Worm (Caenorhabditis elegans) whole organism, early embryonic: Measurements from ENCODE around the gene T28A11.17.

ENCODE experiments used
- F13C5.2 ChIP-seq: sonication (generic microtip); optimal IDR thresholded peaks from 2 replicates; lab custom pipeline; 2017; ENCODE audit warnings: mild to moderate bottlenecking, missing genetic modification characterization, inconsistent platforms, missing compliant biosample characterization
- aly-1 ChIP-seq: sonication (generic microtip); optimal IDR thresholded peaks from 2 replicates; lab custom pipeline; 2016; ENCODE audit warnings: missing genetic modification characterization, missing compliant biosample characterization
- ama-1 ChIP-seq: fragments of 150-350 bp; optimal IDR thresholded peaks from 2 replicates; lab custom pipeline; 2014
- flt-1 ChIP-seq: fragments of 200-800 bp; sonication (Bioruptor generic); IDR thresholded peaks from 2 replicates; pipeline ENCODE4 v1.3.6; 2022; ENCODE audit warnings: missing genetic modification characterization, missing compliant biosample characterization
- hmg-4 ChIP-seq: fragments of 200-800 bp; sonication (Bioruptor generic); optimal IDR thresholded peaks from 2 replicates; lab custom pipeline; 2018; ENCODE audit warnings: mild to moderate bottlenecking, missing genetic modification characterization, missing compliant biosample characterization
- pes-1 ChIP-seq: fragments of 200-800 bp; sonication (Bioruptor generic); IDR thresholded peaks from 2 replicates; pipeline ENCODE4 v1.3.6; 2022; ENCODE audit warnings: missing genetic modification reagents, missing genetic modification characterization, missing compliant biosample characterization
- scrt-1 ChIP-seq: fragments of 200-800 bp; sonication (Bioruptor generic); IDR thresholded peaks from 2 replicates; pipeline ENCODE4 v1.3.6; 2022; ENCODE audit warnings: missing genetic modification characterization, missing compliant biosample characterization
- tbx-37 ChIP-seq: fragments of 200-800 bp; sonication (Bioruptor generic); conservative IDR thresholded peaks from 2 replicates; pipeline ENCODE4 v1.3.6; 2022; ENCODE audit warnings: missing genetic modification reagents, missing genetic modification characterization, missing compliant biosample characterization
- tra-4 ChIP-seq: sonication (generic microtip); optimal IDR thresholded peaks from 2 replicates; lab custom pipeline; 2017; ENCODE audit warnings: missing genetic modification characterization, missing compliant biosample characterization

DNA sequence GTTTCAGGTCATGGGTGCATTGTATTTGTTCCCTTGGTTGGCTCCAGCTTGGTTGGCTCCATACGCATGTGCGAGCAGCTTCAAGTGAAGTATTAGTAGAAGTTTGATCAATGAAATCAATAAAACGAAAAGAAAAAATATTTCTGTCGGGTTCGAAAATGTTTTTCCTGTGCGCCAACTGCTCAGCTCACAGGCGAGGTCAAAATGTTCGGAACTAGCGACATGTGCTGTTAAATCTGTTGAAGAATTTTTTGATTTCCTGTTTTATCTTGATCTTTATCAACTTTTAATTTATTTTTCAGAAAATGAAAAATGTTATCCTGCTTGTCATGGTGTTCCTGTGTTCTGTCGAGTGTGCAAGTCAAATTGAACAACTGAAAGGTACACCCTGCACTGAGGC, 15.4 kb upstream of the T28A11.17 start, which contains the start of gene T28A11.25:
- TF ChIP-seq tra-4 (tag; lab: Kevin White, UChicago) (no peak), ama-1 (lab: Kevin White, UChicago) (no peak), flt-1 (GFP tag; lab: Robert Waterston, UW) (no peak), scrt-1 (no peak), hmg-4 (GFP tag; lab: Kevin White, UChicago) (no peak), aly-1 (tag; lab: Kevin White, UChicago) (no peak), pes-1 (GFP tag; lab: Robert Waterston, UW) (no peak), tbx-37 (no peak), F13C5.2 (tag; lab: Kevin White, UChicago) (no peak)
